Worm (Caenorhabditis elegans) whole organism, L4 larva: ENCODE data around the gene str-252.

Experiments
- ZK546.5 ChIP-seq, 2 experiments: sonication (generic microtip); optimal IDR thresholded peaks; 2 replicates each; lab custom pipeline; 2017; ENCODE audit warnings: missing biosample characterization in 2 of 2, missing genetic modification characterization in 2 of 2
- aly-2 ChIP-seq: sonication (generic microtip); optimal IDR thresholded peaks from 2 replicates; lab custom pipeline; 2018; ENCODE audit warnings: missing biosample characterization, missing genetic modification characterization
- duxl-1 ChIP-seq: sonication (generic microtip); optimal IDR thresholded peaks from 2 replicates; lab custom pipeline; 2016; ENCODE audit warnings: mild to moderate bottlenecking, missing genetic modification characterization, moderate library complexity, missing compliant biosample characterization; ENCODE audit not compliant: poor library complexity
- fos-1 ChIP-seq: fragments of 150-350 bp; optimal IDR thresholded peaks from 2 replicates; lab custom pipeline; 2014; ENCODE audit warnings: missing biosample characterization, missing genetic modification characterization
- lin-39 ChIP-seq: fragments of 150-350 bp; optimal IDR thresholded peaks from 2 replicates; lab custom pipeline; 2014; ENCODE audit warnings: missing biosample characterization, missing genetic modification reagents, missing genetic modification characterization
- lsy-2 ChIP-seq, 2 experiments: fragments of 150-350 bp in 1 of 2; sonication (generic microtip) in 1 of 2; optimal IDR thresholded peaks; 2 replicates each; lab custom pipeline; 2014 to 2017; ENCODE audit warnings: missing biosample characterization in 2 of 2, missing genetic modification characterization in 2 of 2
- mep-1 ChIP-seq: fragments of 150-350 bp; sonication (generic microtip); optimal IDR thresholded peaks from 3 replicates; lab custom pipeline; 2014; ENCODE audit warnings: missing biosample characterization, missing genetic modification characterization
- nhr-11 ChIP-seq: fragments of 150-350 bp; optimal IDR thresholded peaks from 2 replicates; lab custom pipeline; 2014; ENCODE audit warnings: missing biosample characterization, missing genetic modification characterization
- nhr-237 ChIP-seq: sonication (generic microtip); optimal IDR thresholded peaks from 2 replicates; lab custom pipeline; 2017; ENCODE audit warnings: missing biosample characterization, missing genetic modification characterization
- snpc-4 ChIP-seq: fragments of 150-350 bp; optimal IDR thresholded peaks from 2 replicates; lab custom pipeline; 2014; ENCODE audit warnings: missing biosample characterization, missing genetic modification characterization
- unc-39 ChIP-seq: sonication (generic microtip); optimal IDR thresholded peaks from 2 replicates; lab custom pipeline; 2017; ENCODE audit warnings: missing biosample characterization, missing genetic modification characterization
- zag-1 ChIP-seq: fragments of 150-350 bp; optimal IDR thresholded peaks from 2 replicates; lab custom pipeline; 2014; ENCODE audit warnings: missing biosample characterization, missing genetic modification characterization

- no peak for TF ChIP-seq zag-1
- no peak for TF ChIP-seq lsy-2 (tag; optimal IDR thresholded peaks at IDR 0.05; lab: Kevin White, UChicago)
- TF ChIP-seq mep-1 (tag; lab: Kevin White, UChicago), result no peak
- TF ChIP-seq lin-39 (tag; lab: Kevin White, UChicago), result no peak
- no peak for TF ChIP-seq duxl-1 (tag; lab: Kevin White, UChicago)
- TF ChIP-seq nhr-237, result no peak
- TF ChIP-seq unc-39, result no peak
- TF ChIP-seq aly-2 (tag; lab: Kevin White, UChicago), result no peak
- TF ChIP-seq ZK546.5 (tag; optimal IDR thresholded peaks at IDR 0.05; lab: Kevin White, UChicago), result no peak
- no peak for TF ChIP-seq nhr-11 (tag; lab: Kevin White, UChicago)
- no peak for TF ChIP-seq snpc-4
- TF ChIP-seq fos-1, result no peak
Measured at ce11 chrV:13935423-13935822, 19.1 kb downstream of the str-252 start.
